Worm (Caenorhabditis elegans) whole organism, young adult: ENCODE results near the gene C27C12.4.

Experiments used
- C06A6.2 ChIP-seq: fragments of 200-800 bp; sonication (Bioruptor generic); conservative IDR thresholded peaks from 2 replicates; pipeline ENCODE4 v1.3.6; 2022; ENCODE audit warnings: missing genetic modification characterization, missing compliant biosample characterization
- D2030.7 ChIP-seq: fragments of 200-800 bp; sonication (Bioruptor generic); IDR thresholded peaks from 2 replicates; pipeline ENCODE4 v1.3.6; 2022; ENCODE audit warnings: missing genetic modification reagents, missing genetic modification characterization, missing compliant biosample characterization
- F10E7.11 ChIP-seq: sonication (generic microtip); optimal IDR thresholded peaks from 2 replicates; lab custom pipeline; 2017; ENCODE audit warnings: mild to moderate bottlenecking, missing genetic modification characterization, moderate library complexity, missing compliant biosample characterization
- F37B4.10 ChIP-seq: fragments of 200-800 bp; sonication (Bioruptor generic); IDR thresholded peaks from 2 replicates; pipeline ENCODE4 v1.3.6; 2022; ENCODE audit warnings: missing genetic modification characterization, missing compliant biosample characterization
- F49E8.2 ChIP-seq: sonication (generic microtip); optimal IDR thresholded peaks from 3 replicates; lab custom pipeline; 2017; ENCODE audit warnings: missing genetic modification characterization, mild to moderate bottlenecking, missing compliant biosample characterization, antibody characterized with exemption, moderate library complexity; ENCODE audit not compliant: insufficient read depth
- F52B5.7 ChIP-seq: sonication (generic microtip); optimal IDR thresholded peaks from 2 replicates; lab custom pipeline; 2016; ENCODE audit warnings: mild to moderate bottlenecking, missing genetic modification characterization, missing compliant biosample characterization
- K11D2.4 ChIP-seq: fragments of 200-800 bp; sonication (Bioruptor generic); IDR thresholded peaks from 2 replicates; pipeline ENCODE4 v1.3.6; 2022; ENCODE audit warnings: missing genetic modification reagents, missing genetic modification characterization, missing compliant biosample characterization
- Y79H2A.3 ChIP-seq: fragments of 200-800 bp; sonication (Bioruptor generic); conservative IDR thresholded peaks from 2 replicates; pipeline ENCODE4 v1.3.6; 2022; ENCODE audit warnings: missing genetic modification reagents, missing genetic modification characterization, missing compliant biosample characterization
- akir-1 ChIP-seq: fragments of 200-800 bp; sonication (Bioruptor generic); optimal IDR thresholded peaks from 2 replicates; lab custom pipeline; 2018; ENCODE audit warnings: mild to moderate bottlenecking, missing genetic modification characterization, moderate library complexity, missing compliant biosample characterization
- aptf-3 ChIP-seq: fragments of 200-800 bp; sonication (Bioruptor generic); IDR thresholded peaks from 2 replicates; pipeline ENCODE4 v1.3.6; 2022; ENCODE audit warnings: missing genetic modification characterization, missing compliant biosample characterization
- atf-7 ChIP-seq: sonication (generic microtip); optimal IDR thresholded peaks from 2 replicates; lab custom pipeline; 2017; ENCODE audit warnings: mild to moderate bottlenecking, missing genetic modification characterization, missing compliant biosample characterization
- attf-5 ChIP-seq: fragments of 200-800 bp; sonication (Bioruptor generic); optimal IDR thresholded peaks from 2 replicates; lab custom pipeline; 2018; ENCODE audit warnings: mild to moderate bottlenecking, missing genetic modification characterization, missing compliant biosample characterization
- attf-6 ChIP-seq: fragments of 200-800 bp; sonication (Bioruptor generic); IDR thresholded peaks from 2 replicates; pipeline ENCODE4 v1.3.6; 2022; ENCODE audit warnings: missing genetic modification reagents, missing genetic modification characterization, missing compliant biosample characterization
- cebp-1 ChIP-seq, 2 experiments: fragments of 200-800 bp in 1 of 2; sonication (Bioruptor generic) in 1 of 2; sonication (generic microtip) in 1 of 2; IDR thresholded peaks in 1 of 2; optimal IDR thresholded peaks in 1 of 2; 2 replicates each; pipeline versions ENCODE4 v1.3.6 to Lab custom; 2017 to 2022; ENCODE audit warnings: missing compliant biosample characterization in 2 of 2, missing genetic modification characterization in 2 of 2, mild to moderate bottlenecking in 1 of 2, missing genetic modification reagents in 1 of 2, moderate library complexity in 1 of 2
- ceh-58 ChIP-seq: fragments of 200-800 bp; sonication (Bioruptor generic); IDR thresholded peaks from 2 replicates; pipeline ENCODE4 v1.3.6; 2022; ENCODE audit warnings: missing genetic modification characterization, missing compliant biosample characterization
- chd-7 ChIP-seq: sonication (generic microtip); optimal IDR thresholded peaks from 2 replicates; lab custom pipeline; 2016; ENCODE audit warnings: mild to moderate bottlenecking, missing genetic modification characterization, moderate library complexity, missing compliant biosample characterization
- dox-1 ChIP-seq: fragments of 200-800 bp; sonication (Bioruptor generic); IDR thresholded peaks from 2 replicates; pipeline ENCODE4 v1.3.6; 2022; ENCODE audit warnings: missing genetic modification reagents, missing genetic modification characterization, missing compliant biosample characterization
- dpff-1 ChIP-seq: sonication (generic microtip); optimal IDR thresholded peaks from 2 replicates; lab custom pipeline; 2017; ENCODE audit warnings: mild to moderate bottlenecking, missing genetic modification characterization, missing compliant biosample characterization
- ekl-4 ChIP-seq: fragments of 200-800 bp; sonication (Bioruptor generic); IDR thresholded peaks from 2 replicates; pipeline ENCODE4 v1.3.6; 2022; ENCODE audit warnings: missing genetic modification reagents, missing genetic modification characterization, missing compliant biosample characterization
- gei-17 ChIP-seq: fragments of 200-800 bp; sonication (Bioruptor generic); optimal IDR thresholded peaks from 2 replicates; lab custom pipeline; 2018; ENCODE audit warnings: mild to moderate bottlenecking, missing genetic modification characterization, missing compliant biosample characterization
- him-1 ChIP-seq: sonication (generic microtip); optimal IDR thresholded peaks from 2 replicates; lab custom pipeline; 2016; ENCODE audit warnings: missing genotype, missing genetic modification reagents, missing genetic modification characterization, missing compliant biosample characterization
- hmg-1.2 ChIP-seq: fragments of 200-800 bp; sonication (Bioruptor generic); IDR thresholded peaks from 2 replicates; pipeline ENCODE4 v1.3.6; 2022; ENCODE audit warnings: missing genetic modification reagents, missing genetic modification characterization, missing compliant biosample characterization
- hrde-1 ChIP-seq: sonication (generic microtip); optimal IDR thresholded peaks from 2 replicates; lab custom pipeline; 2016; ENCODE audit warnings: missing genetic modification characterization, mild to moderate bottlenecking, missing compliant biosample characterization, moderate library complexity, missing genotype, missing genetic modification reagents, borderline replicate concordance
- lag-1 ChIP-seq: fragments of 200-800 bp; sonication (Bioruptor generic); IDR thresholded peaks from 2 replicates; pipeline ENCODE4 v1.3.6; 2022; ENCODE audit warnings: missing genetic modification reagents, missing genetic modification characterization, missing compliant biosample characterization
- lin-26 ChIP-seq: fragments of 200-800 bp; sonication (Bioruptor generic); IDR thresholded peaks from 2 replicates; pipeline ENCODE4 v1.3.6; 2022; ENCODE audit warnings: missing genetic modification reagents, missing genetic modification characterization, missing compliant biosample characterization
- lin-35 ChIP-seq, 3 experiments: fragments of 150-350 bp in 2 of 3; sonication (generic microtip) in 1 of 3; optimal IDR thresholded peaks; 2 replicates each; lab custom pipeline; 2014 to 2018; ENCODE audit warnings: missing biosample characterization in 3 of 3, missing genetic modification characterization in 3 of 3, missing genetic modification reagents in 3 of 3
- lin-54 ChIP-seq: fragments of 200-800 bp; sonication (Bioruptor generic); optimal IDR thresholded peaks from 2 replicates; lab custom pipeline; 2018; ENCODE audit warnings: mild to moderate bottlenecking, missing genetic modification characterization, missing compliant biosample characterization
- lir-1 ChIP-seq: fragments of 200-800 bp; sonication (Bioruptor generic); conservative IDR thresholded peaks from 2 replicates; pipeline ENCODE4 v1.3.6; 2022; ENCODE audit warnings: missing genetic modification reagents, missing genetic modification characterization, missing compliant biosample characterization
- lsy-27 ChIP-seq: sonication (generic microtip); optimal IDR thresholded peaks from 2 replicates; lab custom pipeline; 2017; ENCODE audit warnings: missing genetic modification characterization, mild to moderate bottlenecking, missing compliant biosample characterization, antibody characterized with exemption, missing genotype, borderline replicate concordance; ENCODE audit not compliant: insufficient read depth
- madf-6 ChIP-seq: fragments of 200-800 bp; sonication (Bioruptor generic); IDR thresholded peaks from 2 replicates; pipeline ENCODE4 v1.3.6; 2022; ENCODE audit warnings: missing genetic modification reagents, missing genetic modification characterization, missing compliant biosample characterization
- nhr-120 ChIP-seq: fragments of 200-800 bp; sonication (Bioruptor generic); IDR thresholded peaks from 2 replicates; pipeline ENCODE4 v1.3.6; 2022; ENCODE audit warnings: missing genetic modification characterization, missing compliant biosample characterization
- nhr-80 ChIP-seq: sonication (generic microtip); optimal IDR thresholded peaks from 2 replicates; lab custom pipeline; 2016; ENCODE audit warnings: missing genetic modification characterization, missing compliant biosample characterization
- nhr-90 ChIP-seq: sonication (generic microtip); optimal IDR thresholded peaks from 2 replicates; lab custom pipeline; 2016; ENCODE audit warnings: missing genotype, mild to moderate bottlenecking, missing genetic modification characterization, missing compliant biosample characterization
- pbrm-1 ChIP-seq: fragments of 200-800 bp; sonication (Bioruptor generic); IDR thresholded peaks from 2 replicates; pipeline ENCODE4 v1.3.6; 2022; ENCODE audit warnings: missing genetic modification reagents, missing genetic modification characterization, missing compliant biosample characterization
- pha-4 ChIP-seq: fragments of 150-350 bp; sonication (generic microtip); optimal IDR thresholded peaks from 2 replicates; lab custom pipeline; 2014; ENCODE audit warnings: missing biosample characterization, missing genetic modification reagents, missing genetic modification characterization
- sea-2 ChIP-seq: fragments of 200-800 bp; sonication (Bioruptor generic); IDR thresholded peaks from 2 replicates; pipeline ENCODE4 v1.3.6; 2022; ENCODE audit warnings: missing genetic modification characterization, missing compliant biosample characterization
- snpc-1.3 ChIP-seq: sonication (generic microtip); optimal IDR thresholded peaks from 2 replicates; lab custom pipeline; 2017; ENCODE audit warnings: missing genetic modification characterization, mild to moderate bottlenecking, missing compliant biosample characterization, antibody characterized with exemption, moderate library complexity, missing genotype, missing genetic modification reagents; ENCODE audit not compliant: insufficient read depth
- snpc-3.4 ChIP-seq: sonication (generic microtip); optimal IDR thresholded peaks from 2 replicates; lab custom pipeline; 2017; ENCODE audit warnings: missing genetic modification characterization, mild to moderate bottlenecking, missing compliant biosample characterization, antibody characterized with exemption, moderate library complexity, missing genotype, missing genetic modification reagents
- tlf-1 ChIP-seq: fragments of 200-800 bp; sonication (Bioruptor generic); optimal IDR thresholded peaks from 2 replicates; lab custom pipeline; 2018; ENCODE audit warnings: mild to moderate bottlenecking, missing genetic modification characterization, missing compliant biosample characterization
- zfh-2 ChIP-seq: fragments of 200-800 bp; sonication (Bioruptor generic); conservative IDR thresholded peaks from 2 replicates; pipeline ENCODE4 v1.3.6; 2022; ENCODE audit warnings: missing genetic modification reagents, missing genetic modification characterization, missing compliant biosample characterization
- zim-3 ChIP-seq: sonication (generic microtip); optimal IDR thresholded peaks from 2 replicates; lab custom pipeline; 2017; ENCODE audit warnings: mild to moderate bottlenecking, missing genetic modification characterization, moderate library complexity, missing compliant biosample characterization
- ztf-22 ChIP-seq: fragments of 200-800 bp; sonication (Bioruptor generic); optimal IDR thresholded peaks from 2 replicates; lab custom pipeline; 2018; ENCODE audit warnings: mild to moderate bottlenecking, missing genetic modification characterization, moderate library complexity, missing compliant biosample characterization

The C27C12.4 gene

ce11 chrX:14816717-14817116 lies 37.2 kb upstream of the C27C12.4 start:
- TF ChIP-seq lir-1 (GFP tag; lab: Robert Waterston, UW) (peak; percentile 13; the same call in 1 of the 2 replicates), F37B4.10 (GFP tag; lab: Robert Waterston, UW) (no peak), dpff-1 (tag; lab: Kevin White, UChicago) (no peak), K11D2.4 (GFP tag; lab: Robert Waterston, UW) (peak; percentile 34; the same call in 1 of the 2 replicates), gei-17 (GFP tag; lab: Kevin White, UChicago) (no peak), attf-6 (GFP tag; lab: Robert Waterston, UW) (no peak), sea-2 (0 out of 2 replicates have a peak, but pooled peaks have one; percentile 27), attf-5 (GFP tag; lab: Kevin White, UChicago) (peak; percentile 7), nhr-80 (peak; percentile 83), lin-54 (peak; percentile 19), cebp-1 (GFP tag; IDR thresholded peaks at IDR 0.05; lab: Robert Waterston, UW) (no peak), cebp-1 (tag; optimal IDR thresholded peaks at IDR 0.05; lab: Kevin White, UChicago) (peak; percentile 32), him-1 (tag; lab: Kevin White, UChicago) (no peak), tlf-1 (peak; percentile 26), lag-1 (GFP tag; lab: Robert Waterston, UW) (0 out of 2 replicates have a peak, but pooled peaks have one; percentile 38), dox-1 (GFP tag; lab: Robert Waterston, UW) (peak; percentile 36; the same call in 1 of the 2 replicates)

- TF ChIP-seq lsy-27 (tag; lab: Kevin White, UChicago) (peak; percentile 67), attf-5 (GFP tag; lab: Kevin White, UChicago) (peak; percentile 99), chd-7 (tag; lab: Kevin White, UChicago) (peak; percentile 99), lin-35 (GFP tag; optimal IDR thresholded peaks at IDR 0.05; lab: Kevin White, UChicago) (peak in 1 of 3 experiments; percentile 90), lin-26 (GFP tag; lab: Robert Waterston, UW) (peak; percentile 85), snpc-1.3 (tag; lab: Kevin White, UChicago) (no peak), F49E8.2 (no peak), F52B5.7 (tag; lab: Kevin White, UChicago) (peak; percentile 56), sea-2 (peak; percentile 92), pha-4 (tag; lab: Kevin White, UChicago) (peak; percentile 4), aptf-3 (GFP tag; lab: Robert Waterston, UW) (no peak), zim-3 (tag; lab: Kevin White, UChicago) (peak; percentile 76), Y79H2A.3 (peak; percentile 59; the same call in 1 of the 2 replicates), C06A6.2 (peak; percentile 94), ekl-4 (GFP tag; lab: Robert Waterston, UW) (peak; percentile 95), lag-1 (GFP tag; lab: Robert Waterston, UW) (0 out of 2 replicates have a peak, but pooled peaks have one; percentile 64), atf-7 (peak; percentile 99), ceh-58 (GFP tag; lab: Robert Waterston, UW) (0 out of 2 replicates have a peak, but pooled peaks have one; percentile 48), zfh-2 (GFP tag; lab: Robert Waterston, UW) (peak; percentile 100), hmg-1.2 (GFP tag; lab: Robert Waterston, UW) (peak; percentile 95), gei-17 (GFP tag; lab: Kevin White, UChicago) (peak; percentile 90), F37B4.10 (GFP tag; lab: Robert Waterston, UW) (peak; percentile 95; the same call in 1 of the 2 replicates), akir-1 (peak; percentile 82), ztf-22 (GFP tag; lab: Kevin White, UChicago) (peak; percentile 90), hrde-1 (tag; lab: Kevin White, UChicago) (no peak), tlf-1 (peak; percentile 92), D2030.7 (GFP tag; lab: Robert Waterston, UW) (no peak), him-1 (tag; lab: Kevin White, UChicago) (peak; percentile 2), pbrm-1 (GFP tag; lab: Robert Waterston, UW) (peak; percentile 95), snpc-3.4 (tag; lab: Kevin White, UChicago) (no peak), nhr-90 (tag; lab: Kevin White, UChicago) (peak; percentile 94), F10E7.11 (tag; lab: Kevin White, UChicago) (peak; percentile 51), nhr-120 (GFP tag; lab: Robert Waterston, UW) (0 out of 2 replicates have a peak, but pooled peaks have one; percentile 40), madf-6 (GFP tag; lab: Robert Waterston, UW) (0 out of 2 replicates have a peak, but pooled peaks have one; percentile 21)
These were observed 35.2 kb upstream of the C27C12.4 start, which contains the start of gene epn-1 for ce11 chrX:14818464-14819259. TSS of gene epn-1 (minus strand) at chrX:14818514.
